Worm (Caenorhabditis elegans) whole organism, L1 larva: ENCODE measurements around the gene T26G10.1.
A peak's percentile ranks its signal among the peaks of the same experiment; 100 is the strongest.

Experiments used
- C04F5.9 ChIP-seq: sonication (generic microtip); optimal IDR thresholded peaks from 2 replicates; lab custom pipeline; 2016; ENCODE audit warnings: missing genetic modification characterization, missing compliant biosample characterization
- aha-1 ChIP-seq: fragments of 150-350 bp; optimal IDR thresholded peaks from 2 replicates; lab custom pipeline; 2014; ENCODE audit warnings: missing biosample characterization, missing genetic modification characterization
- alr-1 ChIP-seq: fragments of 200-800 bp; sonication (Bioruptor generic); optimal IDR thresholded peaks from 2 replicates; lab custom pipeline; 2018; ENCODE audit warnings: borderline replicate concordance, mild to moderate bottlenecking, missing genetic modification characterization, missing compliant biosample characterization
- aly-2 ChIP-seq: fragments of 150-350 bp; optimal IDR thresholded peaks from 2 replicates; lab custom pipeline; 2014; ENCODE audit warnings: missing biosample characterization, missing genetic modification characterization
- blmp-1 ChIP-seq: fragments of 150-350 bp; optimal IDR thresholded peaks from 2 replicates; lab custom pipeline; 2014; ENCODE audit warnings: missing biosample characterization, missing genetic modification characterization
- dsc-1 ChIP-seq: sonication (generic microtip); optimal IDR thresholded peaks from 2 replicates; lab custom pipeline; 2016; ENCODE audit warnings: mild to moderate bottlenecking, missing genetic modification characterization, missing compliant biosample characterization
- efl-1 ChIP-seq, 4 experiments: fragments of 150-350 bp; optimal IDR thresholded peaks in 3 of 4; peaks in 1 of 4; 1 replicate in 1 of 4; 2 replicates in 3 of 4; lab custom pipeline; 2014; ENCODE audit warnings: missing biosample characterization in 2 of 4, missing genetic modification characterization in 2 of 4, missing genetic modification reagents in 2 of 4
- efl-3 ChIP-seq: fragments of 200-800 bp; sonication (Bioruptor generic); optimal IDR thresholded peaks from 2 replicates; lab custom pipeline; 2018; ENCODE audit warnings: mild to moderate bottlenecking, missing genetic modification characterization, missing compliant biosample characterization
- egl-27 ChIP-seq, 2 experiments: fragments of 150-350 bp in 1 of 2; sonication (generic microtip); optimal IDR thresholded peaks; 3 replicates each; lab custom pipeline; 2017 to 2018; ENCODE audit warnings: missing biosample characterization in 2 of 2, missing genetic modification characterization in 2 of 2, missing genetic modification reagents in 2 of 2
- fkh-4 ChIP-seq: sonication (generic microtip); optimal IDR thresholded peaks from 2 replicates; lab custom pipeline; 2016; ENCODE audit warnings: missing compliant biosample characterization, missing genetic modification characterization, borderline replicate concordance
- fos-1 ChIP-seq: fragments of 150-350 bp; optimal IDR thresholded peaks from 2 replicates; lab custom pipeline; 2014; ENCODE audit warnings: missing biosample characterization, missing genetic modification characterization
- grh-1 ChIP-seq: fragments of 200-800 bp; sonication (Bioruptor generic); IDR thresholded peaks from 2 replicates; pipeline ENCODE4 v1.3.6; 2022; ENCODE audit warnings: missing genetic modification reagents, missing genetic modification characterization, missing compliant biosample characterization
- hlh-4 ChIP-seq: sonication (generic microtip); optimal IDR thresholded peaks from 2 replicates; lab custom pipeline; 2016; ENCODE audit warnings: mild to moderate bottlenecking, missing genetic modification characterization, missing compliant biosample characterization
- irx-1 ChIP-seq: sonication (generic microtip); optimal IDR thresholded peaks from 2 replicates; lab custom pipeline; 2016; ENCODE audit warnings: missing genetic modification characterization, missing compliant biosample characterization
- lin-14 ChIP-seq: fragments of 200-800 bp; sonication (Bioruptor generic); optimal IDR thresholded peaks from 2 replicates; lab custom pipeline; 2018; ENCODE audit warnings: mild to moderate bottlenecking, missing genetic modification characterization, moderate library complexity, missing compliant biosample characterization
- lin-15B ChIP-seq: fragments of 150-350 bp; sonication (generic microtip); optimal IDR thresholded peaks from 3 replicates; lab custom pipeline; 2014; ENCODE audit warnings: missing biosample characterization, missing genetic modification characterization
- lsy-2 ChIP-seq, 2 experiments: fragments of 150-350 bp; optimal IDR thresholded peaks; 2 replicates each; lab custom pipeline; 2014; ENCODE audit warnings: missing biosample characterization in 2 of 2, missing genetic modification characterization in 2 of 2
- mab-9 ChIP-seq: fragments of 200-800 bp; sonication (Bioruptor generic); IDR thresholded peaks from 2 replicates; pipeline ENCODE4 v1.3.6; 2022; ENCODE audit warnings: missing genetic modification reagents, missing genetic modification characterization, missing compliant biosample characterization
- mdl-1 ChIP-seq, 2 experiments: fragments of 150-350 bp; optimal IDR thresholded peaks; 2 replicates each; lab custom pipeline; 2014 to 2017; ENCODE audit warnings: missing biosample characterization in 2 of 2, missing genetic modification characterization in 2 of 2, inconsistent platforms in 1 of 2
- mef-2 ChIP-seq: fragments of 150-350 bp; optimal IDR thresholded peaks from 2 replicates; lab custom pipeline; 2014; ENCODE audit warnings: missing biosample characterization, missing genetic modification characterization
- mep-1 ChIP-seq: fragments of 150-350 bp; optimal IDR thresholded peaks from 2 replicates; lab custom pipeline; 2014; ENCODE audit warnings: missing biosample characterization, missing genetic modification characterization
- nhr-11 ChIP-seq: fragments of 150-350 bp; optimal IDR thresholded peaks from 2 replicates; lab custom pipeline; 2014; ENCODE audit warnings: missing biosample characterization, missing genetic modification characterization
- nhr-28 ChIP-seq: fragments of 150-350 bp; optimal IDR thresholded peaks from 2 replicates; lab custom pipeline; 2014; ENCODE audit warnings: missing biosample characterization, missing genetic modification characterization
- nhr-47 ChIP-seq: sonication (generic microtip); optimal IDR thresholded peaks from 2 replicates; lab custom pipeline; 2016; ENCODE audit warnings: mild to moderate bottlenecking, missing genetic modification characterization, moderate library complexity, missing compliant biosample characterization
- nhr-76 ChIP-seq: sonication (generic microtip); optimal IDR thresholded peaks from 2 replicates; lab custom pipeline; 2017; ENCODE audit warnings: missing biosample characterization, missing genetic modification characterization
- nhr-77 ChIP-seq: fragments of 150-350 bp; optimal IDR thresholded peaks from 2 replicates; lab custom pipeline; 2014; ENCODE audit warnings: missing biosample characterization, missing genetic modification characterization
- nhr-85 ChIP-seq: sonication (generic microtip); peaks from one replicate; lab custom pipeline; 2016; ENCODE audit warnings: missing genetic modification characterization, inconsistent platforms, missing compliant biosample characterization
- nhr-90 ChIP-seq: sonication (generic microtip); optimal IDR thresholded peaks from 2 replicates; lab custom pipeline; 2016; ENCODE audit warnings: mild to moderate bottlenecking, missing genetic modification characterization, missing compliant biosample characterization; ENCODE audit not compliant: poor library complexity
- pax-3 ChIP-seq: fragments of 200-800 bp; sonication (Bioruptor generic); optimal IDR thresholded peaks from 2 replicates; lab custom pipeline; 2018; ENCODE audit warnings: mild to moderate bottlenecking, missing genetic modification characterization, moderate library complexity, missing compliant biosample characterization
- pqm-1 ChIP-seq: sonication (generic microtip); optimal IDR thresholded peaks from 3 replicates; lab custom pipeline; 2017; ENCODE audit warnings: missing biosample characterization, missing genetic modification characterization
- rnt-1 ChIP-seq: sonication (generic microtip); optimal IDR thresholded peaks from 2 replicates; lab custom pipeline; 2016; ENCODE audit warnings: mild to moderate bottlenecking, missing genetic modification characterization, moderate library complexity, missing compliant biosample characterization
- snpc-4 ChIP-seq: fragments of 150-350 bp; optimal IDR thresholded peaks from 2 replicates; lab custom pipeline; 2014; ENCODE audit warnings: missing biosample characterization, missing genetic modification characterization
- snu-23 ChIP-seq: sonication (generic microtip); optimal IDR thresholded peaks from 2 replicates; lab custom pipeline; 2016; ENCODE audit warnings: missing genetic modification characterization, missing compliant biosample characterization
- sox-4 ChIP-seq: sonication (generic microtip); optimal IDR thresholded peaks from 2 replicates; lab custom pipeline; 2016; ENCODE audit warnings: missing genetic modification characterization, missing compliant biosample characterization
- sup-37 ChIP-seq: fragments of 200-800 bp; sonication (Bioruptor generic); optimal IDR thresholded peaks from 2 replicates; lab custom pipeline; 2018; ENCODE audit warnings: mild to moderate bottlenecking, missing genetic modification characterization, missing compliant biosample characterization
- swsn-7 ChIP-seq: sonication (generic microtip); optimal IDR thresholded peaks from 2 replicates; lab custom pipeline; 2016; ENCODE audit warnings: missing genetic modification characterization, missing compliant biosample characterization
- tbx-2 ChIP-seq: sonication (generic microtip); optimal IDR thresholded peaks from 2 replicates; lab custom pipeline; 2016; ENCODE audit warnings: missing genetic modification characterization, missing compliant biosample characterization
- unc-130 ChIP-seq: fragments of 150-350 bp; optimal IDR thresholded peaks from 2 replicates; lab custom pipeline; 2017; ENCODE audit warnings: missing biosample characterization, missing genetic modification characterization, inconsistent platforms
- unc-30 ChIP-seq: sonication (generic microtip); optimal IDR thresholded peaks from 2 replicates; lab custom pipeline; 2017; ENCODE audit warnings: missing biosample characterization, missing genetic modification characterization
- unc-86 ChIP-seq: sonication (generic microtip); optimal IDR thresholded peaks from 2 replicates; lab custom pipeline; 2016; ENCODE audit warnings: missing genetic modification characterization, missing compliant biosample characterization
- unc-98 ChIP-seq: fragments of 200-800 bp; sonication (Bioruptor generic); IDR thresholded peaks from 2 replicates; pipeline ENCODE4 v1.3.6; 2022; ENCODE audit warnings: missing genetic modification characterization, missing compliant biosample characterization
- zip-4 ChIP-seq: fragments of 200-800 bp; sonication (Bioruptor generic); optimal IDR thresholded peaks from 2 replicates; lab custom pipeline; 2018; ENCODE audit warnings: mild to moderate bottlenecking, missing genetic modification characterization, moderate library complexity, missing compliant biosample characterization
- ztf-11 ChIP-seq, 2 experiments: sonication (generic microtip); optimal IDR thresholded peaks; 2 replicates each; lab custom pipeline; 2016 to 2017; ENCODE audit warnings: missing genetic modification characterization in 2 of 2, missing biosample characterization in 1 of 2, missing compliant biosample characterization in 1 of 2
- ztf-4 ChIP-seq: fragments of 150-350 bp; optimal IDR thresholded peaks from 2 replicates; lab custom pipeline; 2014; ENCODE audit warnings: missing biosample characterization, missing genetic modification characterization

T26G10.1 gene

DNA sequence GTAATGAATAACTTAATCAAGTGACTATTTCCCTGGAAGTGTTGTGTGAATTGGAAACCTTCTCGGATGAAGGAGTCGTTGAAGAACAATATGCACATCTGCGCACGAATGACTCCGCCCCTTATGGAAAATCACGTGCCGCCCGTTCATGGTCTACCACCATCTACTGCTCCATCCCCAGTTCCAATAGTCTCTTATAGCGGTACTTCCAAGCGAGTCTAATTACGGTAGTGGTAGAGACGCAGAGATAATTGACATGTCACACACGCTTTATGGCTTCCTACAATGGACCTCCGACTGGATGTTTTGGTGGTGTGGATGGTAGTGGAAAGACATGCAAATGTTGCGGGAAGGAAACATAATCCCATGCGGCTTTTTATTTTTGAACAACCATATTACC lies 44.5 kb upstream of the T26G10.1 start:
- peak; percentile 36 for TF ChIP-seq unc-86 (tag; lab: Kevin White, UChicago)
- peak; percentile 32 for TF ChIP-seq blmp-1 (tag; lab: Kevin White, UChicago)
- TF ChIP-seq zip-4 (GFP tag; lab: Kevin White, UChicago) = no peak
- no peak for TF ChIP-seq efl-1 (optimal IDR thresholded peaks at IDR 0.05; lab: Kevin White, UChicago)
- peak in 1 of 2 experiments; percentile 15 for TF ChIP-seq efl-1 (GFP tag; optimal IDR thresholded peaks at IDR 0.05 in 1 of 2; lab: Kevin White, UChicago)
- TF ChIP-seq nhr-85 = peak; percentile 4
- peak; percentile 27 for TF ChIP-seq lin-14 (GFP tag; lab: Kevin White, UChicago)
- no peak for TF ChIP-seq egl-27 (tag; optimal IDR thresholded peaks at IDR 0.05; lab: Kevin White, UChicago)
- peak; percentile 34 to 41 for TF ChIP-seq lsy-2 (tag; optimal IDR thresholded peaks at IDR 0.05; lab: Kevin White, UChicago)
- TF ChIP-seq fkh-4 (tag; lab: Kevin White, UChicago) = no peak
- TF ChIP-seq ztf-11 (tag; optimal IDR thresholded peaks at IDR 0.05; lab: Kevin White, UChicago) = peak in 1 of 2 experiments; percentile 41
- no peak for TF ChIP-seq nhr-47
- no peak for TF ChIP-seq pqm-1 (tag; lab: Kevin White, UChicago)

DNA sequence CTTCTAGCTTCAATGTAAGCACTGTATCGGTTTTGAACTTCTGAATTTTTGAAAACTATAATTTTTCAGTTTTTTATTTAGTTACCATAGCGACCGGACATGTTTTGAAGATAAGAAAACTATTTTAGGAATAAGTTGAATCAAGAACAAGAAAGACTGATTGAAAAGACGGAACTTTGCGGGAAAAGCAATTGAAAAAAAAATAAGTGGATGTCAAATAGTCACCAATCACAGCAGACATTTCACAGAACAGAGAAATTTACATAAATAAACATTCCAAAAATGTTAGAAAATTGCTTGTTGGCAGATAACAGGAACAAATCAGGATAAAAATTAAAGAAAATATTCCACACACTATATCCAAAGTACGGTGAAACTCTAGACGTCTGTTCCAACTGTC lies 43.4 kb upstream of the T26G10.1 start, which contains the start of gene F54C8.6:
Gene F54C8.6 (minus strand): TSS at position 101 of the 400 bp plus-strand sequence.
- TF ChIP-seq unc-130 (tag; lab: Kevin White, UChicago) = no peak
- TF ChIP-seq efl-3 (GFP tag; lab: Kevin White, UChicago) = no peak
- no peak for TF ChIP-seq unc-30 (tag; lab: Kevin White, UChicago)
- TF ChIP-seq sup-37 (GFP tag; lab: Kevin White, UChicago) = no peak
- TF ChIP-seq unc-98 (GFP tag; lab: Robert Waterston, UW) = no peak
- TF ChIP-seq ztf-11 (tag; optimal IDR thresholded peaks at IDR 0.05; lab: Kevin White, UChicago) = no peak
- no peak for TF ChIP-seq nhr-76 (tag; lab: Kevin White, UChicago)
- TF ChIP-seq dsc-1 = no peak
- TF ChIP-seq pqm-1 (tag; lab: Kevin White, UChicago) = no peak
- no peak for TF ChIP-seq pax-3 (tag; lab: Kevin White, UChicago)
- TF ChIP-seq irx-1 (tag; lab: Kevin White, UChicago) = no peak

DNA sequence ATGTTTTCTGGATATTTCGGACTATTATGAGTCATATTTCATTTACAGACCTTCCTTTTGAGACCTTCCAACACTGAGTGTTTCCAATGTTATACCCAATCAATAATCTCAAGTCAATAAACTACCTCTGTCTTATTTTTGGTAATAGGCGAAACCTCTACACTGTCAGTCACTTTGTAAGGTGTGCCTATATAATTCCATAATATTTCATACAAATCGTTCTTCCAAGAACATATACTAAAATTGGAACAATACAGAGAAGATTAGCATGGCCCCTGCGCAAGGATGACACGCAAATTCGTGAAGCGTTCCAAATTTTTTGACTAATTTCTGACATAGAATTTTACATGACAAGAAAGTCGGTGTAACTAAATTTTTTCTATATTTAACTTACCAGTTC lies 42.9 kb upstream of the T26G10.1 start:
- TF ChIP-seq snpc-4 = peak; percentile 60

DNA sequence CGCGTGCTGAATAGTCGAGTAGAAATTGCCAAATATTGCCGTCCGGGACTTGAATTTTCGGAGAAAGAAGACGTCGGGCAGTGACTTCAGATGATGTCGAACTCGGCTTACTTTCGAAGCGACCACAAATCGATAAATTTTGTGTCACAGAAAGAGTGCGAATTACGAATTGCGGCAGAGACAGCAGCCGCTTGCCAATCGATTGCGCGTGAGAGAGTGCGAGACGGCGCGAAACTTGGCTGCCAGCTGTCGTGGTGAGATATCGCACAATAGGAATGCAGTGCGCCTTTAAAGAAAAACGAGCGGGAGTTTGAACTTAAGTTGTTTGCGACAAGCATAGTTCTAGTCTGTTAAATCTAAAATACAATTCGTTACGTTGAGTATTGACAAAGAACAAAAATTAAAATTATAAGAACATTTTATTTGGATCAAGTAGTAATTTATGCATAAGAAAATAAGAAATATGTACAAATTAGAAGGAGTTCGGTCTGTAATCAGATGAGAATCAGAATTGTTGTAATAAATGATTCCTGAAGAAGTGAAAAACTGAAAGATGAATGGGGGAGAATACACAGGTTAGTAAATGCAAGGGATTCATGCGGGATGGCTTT lies 37.1 kb upstream of the T26G10.1 start, which contains the start of gene pir-2:
Gene pir-2 (minus strand): TSS at position 218 of the 611 bp plus-strand sequence.
- TF ChIP-seq mep-1 (tag; lab: Kevin White, UChicago) (peak; percentile 89), tbx-2 (peak; percentile 88), unc-130 (tag; lab: Kevin White, UChicago) (peak; percentile 68), irx-1 (tag; lab: Kevin White, UChicago) (peak; percentile 56), nhr-11 (tag; lab: Kevin White, UChicago) (peak; percentile 25), mef-2 (peak; percentile 30), ztf-4 (tag; lab: Kevin White, UChicago) (peak; percentile 85), grh-1 (GFP tag; lab: Robert Waterston, UW) (peak; percentile 58), ztf-11 (tag; optimal IDR thresholded peaks at IDR 0.05; lab: Kevin White, UChicago) (peak in 1 of 2 experiments; percentile 57), hlh-4 (no peak), alr-1 (tag; lab: Kevin White, UChicago) (no peak), aha-1 (tag; lab: Kevin White, UChicago) (peak; percentile 47), fos-1 (tag; lab: Kevin White, UChicago) (peak; percentile 83), snpc-4 (peak; percentile 76), snu-23 (GFP tag; lab: Kevin White, UChicago) (peak; percentile 89), nhr-90 (tag; lab: Kevin White, UChicago) (peak; percentile 70), lin-14 (GFP tag; lab: Kevin White, UChicago) (peak; percentile 88), aly-2 (tag; lab: Kevin White, UChicago) (no peak), blmp-1 (tag; lab: Kevin White, UChicago) (peak; percentile 50), fkh-4 (tag; lab: Kevin White, UChicago) (no peak), mdl-1 (tag; optimal IDR thresholded peaks at IDR 0.05; lab: Kevin White, UChicago) (peak in 1 of 2 experiments; percentile 65), pqm-1 (tag; lab: Kevin White, UChicago) (no peak), mab-9 (GFP tag; lab: Robert Waterston, UW) (0 out of 2 replicates have a peak, but pooled peaks have one; percentile 56), C04F5.9 (tag; lab: Kevin White, UChicago) (peak; percentile 33), nhr-77 (tag; lab: Kevin White, UChicago) (peak; percentile 75), swsn-7 (tag; lab: Kevin White, UChicago) (peak; percentile 88), sox-4 (no peak), nhr-76 (tag; lab: Kevin White, UChicago) (no peak), rnt-1 (tag; lab: Kevin White, UChicago) (peak; percentile 91), lin-15B (tag; lab: Kevin White, UChicago) (peak; percentile 76), nhr-28 (no peak)
